Fruit fly (Drosophila melanogaster) whole organism, wandering third instar larva: ENCODE data around the gene CycH.

Experiments used
- Abd-B ChIP-seq: fragments of >200 bp; optimal IDR thresholded peaks from 2 replicates; lab custom pipeline; 2017; ENCODE audit warnings: missing biosample characterization, missing genetic modification characterization
- CG32264 ChIP-seq: fragments of 200-800 bp; sonication (Bioruptor generic); optimal IDR thresholded peaks from 2 replicates; lab custom pipeline; 2016; ENCODE audit warnings: missing biosample characterization, missing genetic modification characterization
- CG9705 ChIP-seq: fragments of 200-800 bp; sonication (Bioruptor generic); optimal IDR thresholded peaks from 2 replicates; lab custom pipeline; 2018; ENCODE audit warnings: missing biosample characterization, mild to moderate bottlenecking, missing genetic modification characterization
- CrebA ChIP-seq: fragments of 200-800 bp; sonication (Bioruptor generic); optimal IDR thresholded peaks from 2 replicates; lab custom pipeline; 2016; ENCODE audit warnings: missing biosample characterization, mild to moderate bottlenecking, missing genetic modification characterization, borderline replicate concordance
- Dfd ChIP-seq: fragments of >200 bp; optimal IDR thresholded peaks from 2 replicates; lab custom pipeline; 2017; ENCODE audit warnings: missing biosample characterization, missing genetic modification characterization
- Dif ChIP-seq: fragments of 200-275, 200-300 bp; sonication (Bioruptor generic); optimal IDR thresholded peaks from 2 replicates; lab custom pipeline; 2018; ENCODE audit warnings: missing biosample characterization, missing genetic modification characterization; ENCODE audit not compliant: partially characterized antibody
- GATAd ChIP-seq: sonication (Bioruptor generic); optimal IDR thresholded peaks from 2 replicates; lab custom pipeline; 2016; ENCODE audit warnings: missing biosample characterization, missing genetic modification characterization
- HLH106 ChIP-seq: fragments of 200-800 bp; optimal IDR thresholded peaks from 3 replicates; lab custom pipeline; 2019; ENCODE audit warnings: missing biosample characterization, mild to moderate bottlenecking, missing genetic modification characterization, moderate library complexity
- Hnf4 ChIP-seq: fragments of 200-800 bp; sonication (Bioruptor generic); optimal IDR thresholded peaks from 2 replicates; lab custom pipeline; 2016; ENCODE audit warnings: missing biosample characterization, mild to moderate bottlenecking, missing genetic modification characterization
- Hr78 ChIP-seq: fragments of >200 bp; optimal IDR thresholded peaks from 2 replicates; lab custom pipeline; 2017; ENCODE audit warnings: missing biosample characterization, missing genetic modification characterization
- Hr83 ChIP-seq: fragments of 200-300 bp; sonication (Bioruptor generic); optimal IDR thresholded peaks from 2 replicates; lab custom pipeline; 2016; ENCODE audit warnings: missing biosample characterization, mild to moderate bottlenecking, missing genetic modification characterization, moderate library complexity; ENCODE audit not compliant: poor library complexity, severe bottlenecking
- Jra ChIP-seq: sonication (Bioruptor generic); optimal IDR thresholded peaks from 2 replicates; lab custom pipeline; 2016; ENCODE audit warnings: missing biosample characterization, missing genetic modification characterization
- Mio ChIP-seq: sonication (Bioruptor generic); optimal IDR thresholded peaks from 2 replicates; lab custom pipeline; 2016; ENCODE audit warnings: missing biosample characterization, missing genetic modification characterization
- Myc ChIP-seq: fragments of >200 bp; optimal IDR thresholded peaks from 2 replicates; lab custom pipeline; 2017
- N ChIP-seq: fragments of >200 bp; optimal IDR thresholded peaks from 2 replicates; lab custom pipeline; 2018; ENCODE audit warnings: missing biosample characterization, missing external identifiers, missing genetic modification characterization
- OdsH ChIP-seq: fragments of 200-800 bp; sonication (Bioruptor generic); optimal IDR thresholded peaks from 2 replicates; lab custom pipeline; 2016; ENCODE audit warnings: missing biosample characterization, mild to moderate bottlenecking, missing genetic modification characterization
- Rel ChIP-seq, 2 experiments: fragments of 200-800 bp; sonication (Bioruptor generic) in 1 of 2; optimal IDR thresholded peaks; 2 replicates in 1 of 2; 3 replicates in 1 of 2; lab custom pipeline; 2016 to 2019; ENCODE audit warnings: mild to moderate bottlenecking in 2 of 2, missing biosample characterization in 2 of 2, missing genetic modification characterization in 2 of 2, moderate library complexity in 1 of 2
- Sp1 ChIP-seq: fragments of 200-800 bp; sonication (Bioruptor generic); optimal IDR thresholded peaks from 3 replicates; lab custom pipeline; 2019; ENCODE audit warnings: missing biosample characterization, mild to moderate bottlenecking, missing genetic modification characterization, moderate library complexity
- Vsx2 ChIP-seq: fragments of 200-300, 225-300 bp; sonication (Bioruptor generic); optimal IDR thresholded peaks from 2 replicates; lab custom pipeline; 2018; ENCODE audit warnings: missing biosample characterization, missing genetic modification characterization; ENCODE audit not compliant: partially characterized antibody
- br ChIP-seq: fragments of 200-800 bp; sonication (Bioruptor generic); optimal IDR thresholded peaks from 2 replicates; lab custom pipeline; 2016; ENCODE audit warnings: missing biosample characterization, missing genetic modification characterization
- brk ChIP-seq: fragments of 200-800 bp; sonication (Bioruptor generic); optimal IDR thresholded peaks from 2 replicates; lab custom pipeline; 2016; ENCODE audit warnings: missing biosample characterization, mild to moderate bottlenecking, missing genetic modification characterization
- dl ChIP-seq, 2 experiments: fragments of 175-275, 200-275 bp in 1 of 2; fragments of 200-275 bp in 1 of 2; sonication (Bioruptor generic); optimal IDR thresholded peaks; lab custom pipeline; 2018; ENCODE audit warnings: mild to moderate bottlenecking in 2 of 2, missing biosample characterization in 2 of 2, missing genetic modification characterization in 2 of 2, moderate library complexity in 2 of 2; ENCODE audit not compliant: partially characterized antibody in 2 of 2, insufficient read depth in 1 of 2
- dmrt93B ChIP-seq: fragments of 200-800 bp; sonication (Bioruptor generic); optimal IDR thresholded peaks from 2 replicates; lab custom pipeline; 2018; ENCODE audit warnings: missing biosample characterization, mild to moderate bottlenecking, missing genetic modification characterization
- dsf ChIP-seq: sonication (Bioruptor generic); optimal IDR thresholded peaks from 2 replicates; lab custom pipeline; 2016; ENCODE audit warnings: missing biosample characterization, missing genetic modification characterization, borderline replicate concordance
- ey ChIP-seq: fragments of 200-800 bp; sonication (Bioruptor generic); optimal IDR thresholded peaks from 2 replicates; lab custom pipeline; 2016; ENCODE audit warnings: missing biosample characterization, missing genetic modification characterization
- foxo ChIP-seq, 2 experiments: fragments of 200-800 bp; sonication (Bioruptor generic); optimal IDR thresholded peaks; 2 replicates in 1 of 2; 3 replicates in 1 of 2; lab custom pipeline; 2016 to 2017; ENCODE audit warnings: missing biosample characterization in 2 of 2, missing genetic modification characterization in 2 of 2
- fru ChIP-seq: fragments of 200-800 bp; sonication (Bioruptor generic); optimal IDR thresholded peaks from 3 replicates; lab custom pipeline; 2016; ENCODE audit warnings: missing biosample characterization, mild to moderate bottlenecking, missing genetic modification characterization
- h ChIP-seq: fragments of 200-800 bp; sonication (Bioruptor generic); optimal IDR thresholded peaks from 3 replicates; lab custom pipeline; 2016; ENCODE audit warnings: missing biosample characterization, mild to moderate bottlenecking, missing genetic modification characterization
- jim ChIP-seq: fragments of 175-275, 200-325 bp; sonication (Bioruptor generic); optimal IDR thresholded peaks from 2 replicates; lab custom pipeline; 2016; ENCODE audit warnings: missing biosample characterization, mild to moderate bottlenecking, missing genetic modification characterization
- lola ChIP-seq: fragments of >200 bp; optimal IDR thresholded peaks from 2 replicates; lab custom pipeline; 2017; ENCODE audit warnings: missing biosample characterization, missing genetic modification characterization
- pan ChIP-seq: fragments of >200 bp; optimal IDR thresholded peaks from 2 replicates; lab custom pipeline; 2017
- psq ChIP-seq: fragments of 200-800 bp; sonication (Bioruptor generic); optimal IDR thresholded peaks from 3 replicates; lab custom pipeline; 2017; ENCODE audit warnings: missing biosample characterization, mild to moderate bottlenecking, missing genetic modification characterization, moderate library complexity
- rgr ChIP-seq: fragments of 200-800 bp; sonication (Bioruptor generic); optimal IDR thresholded peaks from 3 replicates; lab custom pipeline; 2016; ENCODE audit warnings: missing biosample characterization, mild to moderate bottlenecking, missing genetic modification characterization
- sage ChIP-seq: fragments of 200-800 bp; sonication (Bioruptor generic); optimal IDR thresholded peaks from 2 replicates; lab custom pipeline; 2016; ENCODE audit warnings: missing biosample characterization, mild to moderate bottlenecking, missing genetic modification characterization
- sv ChIP-seq: fragments of 200-800 bp; sonication (Bioruptor generic); optimal IDR thresholded peaks from 3 replicates; lab custom pipeline; 2016; ENCODE audit warnings: missing biosample characterization, missing genetic modification characterization
- tai ChIP-seq: sonication (Bioruptor generic); optimal IDR thresholded peaks from 2 replicates; lab custom pipeline; 2016; ENCODE audit warnings: missing biosample characterization, missing genetic modification characterization
- usp ChIP-seq: fragments of >200 bp; optimal IDR thresholded peaks from 2 replicates; lab custom pipeline; 2017; ENCODE audit warnings: missing biosample characterization, missing genetic modification characterization
- woc ChIP-seq: sonication (Bioruptor generic); optimal IDR thresholded peaks from 2 replicates; lab custom pipeline; 2016; ENCODE audit warnings: missing biosample characterization, mild to moderate bottlenecking, missing genetic modification characterization

CycH gene

DNA sequence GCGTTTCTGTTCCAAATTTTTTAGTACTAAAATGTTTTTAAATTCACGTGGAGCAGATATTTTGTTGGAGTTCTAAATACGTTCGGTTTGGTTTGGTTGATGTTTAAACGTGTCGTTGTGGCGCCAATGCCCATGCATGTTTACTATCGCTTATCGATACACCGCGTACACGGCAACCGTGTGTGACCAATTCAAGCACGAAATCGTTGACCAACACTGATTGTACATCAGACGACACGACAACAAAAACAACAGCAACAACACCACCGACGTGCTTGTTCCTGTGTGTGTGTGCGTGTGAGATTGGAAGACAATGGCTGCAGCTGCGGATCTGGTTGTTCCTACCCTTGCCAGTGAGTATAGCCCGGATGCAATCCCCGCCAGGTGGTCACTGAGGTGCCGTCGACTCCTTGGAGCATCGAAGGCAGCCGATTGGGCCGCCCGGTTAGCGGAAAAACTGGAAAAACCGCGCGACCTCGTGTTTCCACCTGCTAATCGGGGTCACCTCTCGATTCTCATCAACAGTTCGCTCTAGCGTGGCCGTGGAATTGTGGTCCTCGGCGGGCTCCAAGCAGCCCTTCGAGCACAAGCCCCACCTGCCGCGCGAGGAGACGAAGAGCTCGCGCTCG lies 3.0 kb downstream of the CycH start, which contains the start of gene eIF2A:
Gene eIF2A, plus strand, starts transcription at position 16 of the 629 bp plus-strand sequence.
- TF ChIP-seq h (GFP tag; lab: Kevin White, UChicago), result peak; percentile 80
- TF ChIP-seq Dfd (GFP tag; lab: Kevin White, UChicago), result no peak
- peak; percentile 60 for TF ChIP-seq Dif
- peak; percentile 56 for TF ChIP-seq Sp1
- no peak for TF ChIP-seq tai
- no peak for TF ChIP-seq Hr78 (GFP tag; lab: Kevin White, UChicago)
- peak; percentile 25 for TF ChIP-seq CG9705 (GFP tag; lab: Kevin White, UChicago)
- peak; percentile 52 for TF ChIP-seq br (GFP tag; lab: Kevin White, UChicago)
- TF ChIP-seq rgr (GFP tag; lab: Kevin White, UChicago), result peak; percentile 79
- peak; percentile 24 for TF ChIP-seq woc
- TF ChIP-seq fru (GFP tag; lab: Kevin White, UChicago), result peak; percentile 42
- peak; percentile 68 for TF ChIP-seq ey
- no peak for TF ChIP-seq brk (GFP tag; lab: Kevin White, UChicago)
- TF ChIP-seq CG32264, result no peak
- no peak for TF ChIP-seq CrebA (GFP tag; lab: Kevin White, UChicago)
- peak; percentile 63 for TF ChIP-seq HLH106 (tag; lab: Kevin White, UChicago)
- TF ChIP-seq dmrt93B (GFP tag; lab: Kevin White, UChicago), result no peak
- TF ChIP-seq sage (GFP tag; lab: Kevin White, UChicago), result no peak
- TF ChIP-seq Hnf4, result peak; percentile 77
- TF ChIP-seq Jra (GFP tag; lab: Kevin White, UChicago), result peak; percentile 81
- TF ChIP-seq sv (GFP tag; lab: Kevin White, UChicago), result peak; percentile 47
- no peak for TF ChIP-seq Rel (GFP tag; optimal IDR thresholded peaks at IDR 0.05; lab: Kevin White, UChicago)
- peak; percentile 58 for TF ChIP-seq Rel (tag; optimal IDR thresholded peaks at IDR 0.05; lab: Kevin White, UChicago)
- no peak for TF ChIP-seq Abd-B (GFP tag; lab: Kevin White, UChicago)
- TF ChIP-seq usp (GFP tag; lab: Kevin White, UChicago), result no peak
- no peak for TF ChIP-seq dsf (GFP tag; lab: Kevin White, UChicago)
- TF ChIP-seq Myc, result peak; percentile 6
- no peak for TF ChIP-seq pan
- peak; percentile 64 for TF ChIP-seq OdsH
- TF ChIP-seq lola, result no peak
- no peak for TF ChIP-seq jim (GFP tag; lab: Kevin White, UChicago)
- TF ChIP-seq Hr83 (GFP tag; lab: Kevin White, UChicago), result peak; percentile 94
- TF ChIP-seq N (GFP tag; lab: Kevin White, UChicago), result no peak
- no peak for TF ChIP-seq dl (GFP tag; optimal IDR thresholded peaks at IDR 0.05; lab: Kevin White, UChicago; ENCODE audit: insufficient read depth in 1 of 2, partially characterized antibody in 2 of 2)
- TF ChIP-seq foxo (GFP tag; optimal IDR thresholded peaks at IDR 0.05; lab: Kevin White, UChicago), result peak in 1 of 2 experiments; percentile 76
- no peak for TF ChIP-seq Vsx2
- no peak for TF ChIP-seq Mio (GFP tag; lab: Kevin White, UChicago)
- peak; percentile 24 for TF ChIP-seq GATAd (GFP tag; lab: Kevin White, UChicago)
- peak; percentile 41 for TF ChIP-seq psq
- TF ChIP-seq, all 38 proteins: peak for 20

dm6 chr3L:21827130-21827529 lies 5.3 kb downstream of the CycH start:
- TF ChIP-seq Hr83 (GFP tag; lab: Kevin White, UChicago), result no peak
- TF ChIP-seq Vsx2, result no peak
- TF ChIP-seq psq, result no peak
- no peak for TF ChIP-seq jim (GFP tag; lab: Kevin White, UChicago)
- TF ChIP-seq Hnf4, result no peak
- no peak for TF ChIP-seq CG9705 (GFP tag; lab: Kevin White, UChicago)
- TF ChIP-seq Mio (GFP tag; lab: Kevin White, UChicago), result no peak
